Fruit fly (Drosophila melanogaster): ENCODE data around the gene CG2861.

Gene CG2861

dm6 chrX:4762267-4762666 lies 42.4 kb downstream of the CG2861 start (continued):
- TF ChIP-seq CG17186 (GFP tag; optimal IDR thresholded peaks at IDR 0.05), result no peak
- no peak for TF ChIP-seq CG12299 (tag; optimal IDR thresholded peaks at IDR 0.05)
- no peak for TF ChIP-seq CG8765 (GFP tag; IDR thresholded peaks at IDR 0.05)
- peak; percentile 28 for TF ChIP-seq CG12391 (tag; optimal IDR thresholded peaks at IDR 0.05)
- peak; percentile 40 for TF ChIP-seq Bteb2 (GFP tag; optimal IDR thresholded peaks at IDR 0.05)
- no peak for TF ChIP-seq Max (GFP tag; optimal IDR thresholded peaks at IDR 0.05)
- TF ChIP-seq B-H2 (GFP tag; optimal IDR thresholded peaks at IDR 0.05), result no peak
- TF ChIP-seq CG3407 (GFP tag; optimal IDR thresholded peaks at IDR 0.05), result no peak
- no peak for TF ChIP-seq HLH3B (GFP tag; IDR thresholded peaks at IDR 0.05)
- TF ChIP-seq CG14860 (GFP tag; IDR thresholded peaks at IDR 0.05; ENCODE audit: partially characterized antibody), result no peak
- TF ChIP-seq gcm (GFP tag; optimal IDR thresholded peaks at IDR 0.05), result no peak
- 0 out of 3 replicates have a peak, but pooled peaks have one; percentile 23 for TF ChIP-seq dysf (GFP tag; IDR thresholded peaks at IDR 0.05)
- TF ChIP-seq PHDP (tag; optimal IDR thresholded peaks at IDR 0.05), result peak; percentile 45
- TF ChIP-seq CG4730 (GFP tag; IDR thresholded peaks at IDR 0.05), result 0 out of 2 replicates have a peak, but pooled peaks have one; percentile 11
- TF ChIP-seq dmrt11E (tag; optimal IDR thresholded peaks at IDR 0.05), result no peak
- TF ChIP-seq Neu2 (GFP tag; optimal IDR thresholded peaks at IDR 0.05; ENCODE audit: borderline replicate concordance), result no peak
- TF ChIP-seq tx (GFP tag; optimal IDR thresholded peaks at IDR 0.05), result no peak
- TF ChIP-seq trh (GFP tag; optimal IDR thresholded peaks at IDR 0.05), result no peak
- TF ChIP-seq hth (optimal IDR thresholded peaks at IDR 0.05), result no peak
- TF ChIP-seq CG2199 (GFP tag; IDR thresholded peaks at IDR 0.05), result no peak
- TF ChIP-seq bcd (GFP tag; optimal IDR thresholded peaks at IDR 0.05), result peak; percentile 12
- TF ChIP-seq slou (GFP tag; optimal IDR thresholded peaks at IDR 0.05), result no peak
- TF ChIP-seq vfl (GFP tag; optimal IDR thresholded peaks at IDR 0.05), result no peak
- no peak for TF ChIP-seq D19A (tag; optimal IDR thresholded peaks at IDR 0.05)
- TF ChIP-seq CG10321 (GFP tag; IDR thresholded peaks at IDR 0.05), result no peak
- no peak for TF ChIP-seq Spps (tag; optimal IDR thresholded peaks at IDR 0.05)
- no peak for TF ChIP-seq stwl (tag; optimal IDR thresholded peaks at IDR 0.05)
- TF ChIP-seq CG14441 (GFP tag; IDR thresholded peaks at IDR 0.05), result peak; percentile 8; the same call in 1 of the 2 replicates
- TF ChIP-seq CG15011 (GFP tag; optimal IDR thresholded peaks at IDR 0.05), result peak; percentile 19
- no peak for TF ChIP-seq CG10274 (GFP tag; optimal IDR thresholded peaks at IDR 0.05)
- no peak for TF ChIP-seq CG7928 (GFP tag; optimal IDR thresholded peaks at IDR 0.05)
- TF ChIP-seq CG2116 (GFP tag; optimal IDR thresholded peaks at IDR 0.05), result no peak
- TF ChIP-seq p53 (GFP tag; optimal IDR thresholded peaks at IDR 0.05), result no peak
- TF ChIP-seq CG32532 (GFP tag; IDR thresholded peaks at IDR 0.05), result peak; percentile 24; the same call in 1 of the 2 replicates
- no peak for TF ChIP-seq bowl (GFP tag; IDR thresholded peaks at IDR 0.05)
- TF ChIP-seq Ptx1 (GFP tag; IDR thresholded peaks at IDR 0.05), result peak; percentile 56; the same call in 1 of the 2 replicates
- no peak for TF ChIP-seq nom (GFP tag; optimal IDR thresholded peaks at IDR 0.05)
- no peak for TF ChIP-seq CG11695 (GFP tag; IDR thresholded peaks at IDR 0.05)
- TF ChIP-seq CG13775 (GFP tag; optimal IDR thresholded peaks at IDR 0.05), result no peak
- no peak for TF ChIP-seq yki (optimal IDR thresholded peaks at IDR 0.05)
- TF ChIP-seq CG15073 (GFP tag; optimal IDR thresholded peaks at IDR 0.05), result no peak
- no peak for TF ChIP-seq CG16779 (GFP tag; IDR thresholded peaks at IDR 0.05)
- TF ChIP-seq CG4617 (GFP tag; optimal IDR thresholded peaks at IDR 0.05; ENCODE audit: borderline replicate concordance), result no peak
- no peak for TF ChIP-seq ato (GFP tag; IDR thresholded peaks at IDR 0.05; ENCODE audit: partially characterized antibody)
- TF ChIP-seq sisA (GFP tag; IDR thresholded peaks at IDR 0.05), result 0 out of 2 replicates have a peak, but pooled peaks have one; percentile 18
- no peak for TF ChIP-seq CG18619 (GFP tag; optimal IDR thresholded peaks at IDR 0.05)
- no peak for TF ChIP-seq seq (GFP tag; IDR thresholded peaks at IDR 0.05)
- TF ChIP-seq CG17568 (GFP tag; optimal IDR thresholded peaks at IDR 0.05), result no peak
- TF ChIP-seq Med (GFP tag), result peak; percentile 83
- no peak for TF ChIP-seq Gug (GFP tag; IDR thresholded peaks at IDR 0.05)
- peak; percentile 28; the same call in 1 of the 2 replicates for TF ChIP-seq Atf6 (GFP tag; IDR thresholded peaks at IDR 0.05)
- no peak for TF ChIP-seq CG17361 (GFP tag; IDR thresholded peaks at IDR 0.05)
